Fruit fly (Drosophila melanogaster) whole organism, embryonic: ENCODE data around the gene CG14339.

Experiments used
- Antp ChIP-seq: fragments of 200-800 bp; sonication (Bioruptor generic); optimal IDR thresholded peaks from 3 replicates; lab custom pipeline; 2016; ENCODE audit warnings: missing biosample characterization, missing genetic modification characterization
- B-H2 ChIP-seq: fragments of 200-800 bp; sonication (Bioruptor generic); optimal IDR thresholded peaks from 2 replicates; lab custom pipeline; 2018; ENCODE audit warnings: missing biosample characterization, mild to moderate bottlenecking, missing genetic modification characterization
- Bteb2 ChIP-seq: fragments of 200-800 bp; sonication (Bioruptor generic); optimal IDR thresholded peaks from 2 replicates; lab custom pipeline; 2016; ENCODE audit warnings: missing biosample characterization, missing genetic modification characterization
- CG1024 ChIP-seq: fragments of 200-800 bp; sonication (Bioruptor generic); IDR thresholded peaks from 2 replicates; pipeline ENCODE4 v1.3.6; 2022; ENCODE audit warnings: missing biosample characterization, missing genetic modification characterization
- CG12744 ChIP-seq: fragments of 200-800 bp; sonication (Bioruptor generic); optimal IDR thresholded peaks from 2 replicates; lab custom pipeline; 2016; ENCODE audit warnings: missing biosample characterization, missing genetic modification characterization
- CG13296 ChIP-seq: fragments of 200-800 bp; sonication (Bioruptor generic); optimal IDR thresholded peaks from 3 replicates; lab custom pipeline; 2018; ENCODE audit warnings: missing biosample characterization, mild to moderate bottlenecking, missing genetic modification characterization
- CG14965 ChIP-seq: fragments of 200-800 bp; sonication (Bioruptor generic); optimal IDR thresholded peaks from 2 replicates; lab custom pipeline; 2016; ENCODE audit warnings: missing biosample characterization, missing genetic modification characterization, borderline replicate concordance
- CG15073 ChIP-seq: fragments of 200-800 bp; sonication (Bioruptor generic); optimal IDR thresholded peaks from 2 replicates; lab custom pipeline; 2016; ENCODE audit warnings: missing biosample characterization, missing genetic modification characterization
- CG17359 ChIP-seq: fragments of 200-800 bp; sonication (Bioruptor generic); optimal IDR thresholded peaks from 3 replicates; lab custom pipeline; 2018; ENCODE audit warnings: missing biosample characterization, mild to moderate bottlenecking, missing genetic modification characterization, moderate library complexity
- CG17385 ChIP-seq: fragments of 200-800 bp; sonication (Bioruptor generic); optimal IDR thresholded peaks from 3 replicates; lab custom pipeline; 2018; ENCODE audit warnings: missing biosample characterization, mild to moderate bottlenecking, missing genetic modification characterization
- CG18262 ChIP-seq: fragments of 200-800 bp; optimal IDR thresholded peaks from 3 replicates; lab custom pipeline; 2019; ENCODE audit warnings: missing biosample characterization, mild to moderate bottlenecking, missing genetic modification characterization, moderate library complexity
- CG18476 ChIP-seq: fragments of 200-800 bp; sonication (Bioruptor generic); optimal IDR thresholded peaks from 2 replicates; lab custom pipeline; 2016; ENCODE audit warnings: missing biosample characterization, mild to moderate bottlenecking, missing genetic modification characterization
- CG30020 ChIP-seq: fragments of 200-800 bp; optimal IDR thresholded peaks from 2 replicates; lab custom pipeline; 2019; ENCODE audit warnings: missing biosample characterization, mild to moderate bottlenecking, missing genetic modification characterization, moderate library complexity
- CG3838 ChIP-seq: fragments of 200-800 bp; sonication (Bioruptor generic); optimal IDR thresholded peaks from 3 replicates; lab custom pipeline; 2016; ENCODE audit warnings: missing biosample characterization, missing genetic modification characterization
- CG42726 ChIP-seq: fragments of 200-800 bp; sonication (Bioruptor generic); IDR thresholded peaks from 2 replicates; pipeline ENCODE4 v1.3.6; 2022; ENCODE audit warnings: missing biosample characterization, missing genetic modification characterization; ENCODE audit not compliant: partially characterized antibody
- CG6683 ChIP-seq: fragments of 200-800 bp; sonication (Bioruptor generic); optimal IDR thresholded peaks from 2 replicates; lab custom pipeline; 2017; ENCODE audit warnings: missing biosample characterization, mild to moderate bottlenecking, missing genetic modification characterization, missing genetic modification reagents
- CG6854 ChIP-seq: fragments of 200-800 bp; sonication (Bioruptor generic); optimal IDR thresholded peaks from 3 replicates; lab custom pipeline; 2017; ENCODE audit warnings: missing biosample characterization, mild to moderate bottlenecking, missing genetic modification characterization
- CG7357 ChIP-seq: fragments of 200-800 bp; sonication (Bioruptor generic); IDR thresholded peaks from 3 replicates; pipeline ENCODE4 v1.3.6; 2022; ENCODE audit warnings: missing biosample characterization, missing genetic modification characterization
- CG9817 ChIP-seq: fragments of 200-800 bp; sonication (Bioruptor generic); optimal IDR thresholded peaks from 2 replicates; lab custom pipeline; 2018; ENCODE audit warnings: missing biosample characterization, mild to moderate bottlenecking, missing genetic modification characterization, moderate library complexity
- CrebB ChIP-seq: fragments of 200-800 bp; sonication (Bioruptor generic); optimal IDR thresholded peaks from 3 replicates; lab custom pipeline; 2018; ENCODE audit warnings: missing biosample characterization, mild to moderate bottlenecking, missing genetic modification characterization
- D ChIP-seq, 2 experiments: fragments of 200-800 bp in 1 of 2; fragments of >200 bp in 1 of 2; sonication (Bioruptor generic) in 1 of 2; optimal IDR thresholded peaks; 2 replicates in 1 of 2; 3 replicates in 1 of 2; lab custom pipeline; 2017; ENCODE audit warnings: mild to moderate bottlenecking in 1 of 2, missing biosample characterization in 1 of 2, missing genetic modification characterization in 1 of 2, missing genetic modification reagents in 1 of 2
- D19B ChIP-seq: fragments of 200-800 bp; sonication (Bioruptor generic); optimal IDR thresholded peaks from 2 replicates; lab custom pipeline; 2017; ENCODE audit warnings: missing biosample characterization, mild to moderate bottlenecking, missing genetic modification characterization
- Dbx ChIP-seq: fragments of 200-800 bp; sonication (Bioruptor generic); IDR thresholded peaks from 3 replicates; pipeline ENCODE4 v1.3.6; 2022; ENCODE audit warnings: missing biosample characterization, missing genetic modification characterization
- Fer3 ChIP-seq: fragments of 200-800 bp; sonication (Bioruptor generic); optimal IDR thresholded peaks from 2 replicates; lab custom pipeline; 2018; ENCODE audit warnings: missing biosample characterization, mild to moderate bottlenecking, missing genetic modification characterization, moderate library complexity
- HLH4C ChIP-seq: fragments of 200-800 bp; sonication (Bioruptor generic); IDR thresholded peaks from 3 replicates; pipeline ENCODE4 v1.3.6; 2022; ENCODE audit warnings: missing biosample characterization, missing genetic modification characterization; ENCODE audit not compliant: partially characterized antibody
- HmgD ChIP-seq: fragments of 200-800 bp; sonication (Bioruptor generic); optimal IDR thresholded peaks from 3 replicates; lab custom pipeline; 2016; ENCODE audit warnings: missing biosample characterization, missing genetic modification characterization
- Hmx ChIP-seq: fragments of 200-800 bp; sonication (Bioruptor generic); optimal IDR thresholded peaks from 2 replicates; lab custom pipeline; 2016; ENCODE audit warnings: missing biosample characterization, missing genetic modification characterization
- Taf1 ChIP-seq: fragments of 200-800 bp; sonication (Bioruptor generic); IDR thresholded peaks from 2 replicates; pipeline ENCODE4 v1.3.6; 2022; ENCODE audit warnings: missing biosample characterization, missing genetic modification characterization
- Tbp ChIP-seq: fragments of >200 bp; optimal IDR thresholded peaks from 2 replicates; lab custom pipeline; 2018; ENCODE audit warnings: missing biosample characterization, missing genetic modification characterization
- bigmax ChIP-seq: fragments of 200-800 bp; sonication (Bioruptor generic); optimal IDR thresholded peaks from 2 replicates; lab custom pipeline; 2018; ENCODE audit warnings: missing biosample characterization, mild to moderate bottlenecking, missing genetic modification characterization
- crp ChIP-seq, 2 experiments: fragments of 200-800 bp; sonication (Bioruptor generic); optimal IDR thresholded peaks; 2 replicates in 1 of 2; 3 replicates in 1 of 2; lab custom pipeline; 2017; ENCODE audit warnings: missing biosample characterization in 2 of 2, missing genetic modification characterization in 2 of 2, mild to moderate bottlenecking in 1 of 2, moderate library complexity in 1 of 2
- dan ChIP-seq: fragments of 200-800 bp; sonication (Bioruptor generic); IDR thresholded peaks from 2 replicates; pipeline ENCODE4 v1.3.6; 2022; ENCODE audit warnings: missing biosample characterization, missing genetic modification characterization
- fd3F ChIP-seq: fragments of 200-800 bp; sonication (Bioruptor generic); optimal IDR thresholded peaks from 2 replicates; lab custom pipeline; 2018; ENCODE audit warnings: missing biosample characterization, mild to moderate bottlenecking, missing genetic modification characterization, moderate library complexity
- gcm ChIP-seq: fragments of 200-800 bp; sonication (Bioruptor generic); optimal IDR thresholded peaks from 2 replicates; lab custom pipeline; 2019; ENCODE audit warnings: missing biosample characterization, mild to moderate bottlenecking, missing genetic modification characterization, moderate library complexity
- gt ChIP-seq: fragments of 200-800 bp; sonication (Bioruptor generic); IDR thresholded peaks from 2 replicates; pipeline ENCODE4 v1.3.6; 2022; ENCODE audit warnings: missing biosample characterization, missing genetic modification characterization
- ind ChIP-seq: fragments of 200-800 bp; sonication (Bioruptor generic); optimal IDR thresholded peaks from 3 replicates; lab custom pipeline; 2016; ENCODE audit warnings: missing biosample characterization, missing genetic modification characterization
- lola ChIP-seq, 3 experiments: fragments of >200 bp in 2 of 3; fragments of 200-800 bp in 1 of 3; sonication (Bioruptor generic) in 1 of 3; optimal IDR thresholded peaks; 2 replicates each; lab custom pipeline; 2017 to 2019; ENCODE audit warnings: missing biosample characterization in 3 of 3, missing genetic modification characterization in 3 of 3, mild to moderate bottlenecking in 1 of 3, moderate library complexity in 1 of 3
- nmo ChIP-seq: fragments of 200-800 bp; sonication (Bioruptor generic); optimal IDR thresholded peaks from 2 replicates; lab custom pipeline; 2018; ENCODE audit warnings: missing biosample characterization, mild to moderate bottlenecking, missing genetic modification characterization, moderate library complexity
- phol ChIP-seq: fragments of 200-800 bp; sonication (Bioruptor generic); optimal IDR thresholded peaks from 3 replicates; lab custom pipeline; 2018; ENCODE audit warnings: missing biosample characterization, mild to moderate bottlenecking, missing genetic modification characterization, moderate library complexity
- pum ChIP-seq: fragments of 200-800 bp; sonication (Bioruptor generic); optimal IDR thresholded peaks from 2 replicates; lab custom pipeline; 2016; ENCODE audit warnings: missing biosample characterization, missing genetic modification characterization
- sna ChIP-seq: fragments of 200-800 bp; sonication (Bioruptor generic); IDR thresholded peaks from 2 replicates; pipeline ENCODE4 v1.3.6; 2022; ENCODE audit warnings: missing biosample characterization, missing genetic modification characterization; ENCODE audit not compliant: partially characterized antibody
- ssp ChIP-seq: fragments of 200-800 bp; sonication (Bioruptor generic); IDR thresholded peaks from 2 replicates; pipeline ENCODE4 v1.3.6; 2022; ENCODE audit warnings: missing biosample characterization, missing genetic modification characterization
- tgo ChIP-seq: fragments of 200-800 bp; sonication (Bioruptor generic); IDR thresholded peaks from 3 replicates; pipeline ENCODE4 v1.3.6; 2022; ENCODE audit warnings: missing biosample characterization, missing genetic modification characterization
- tin ChIP-seq: fragments of 200-800 bp; sonication (Bioruptor generic); optimal IDR thresholded peaks from 3 replicates; lab custom pipeline; 2016; ENCODE audit warnings: missing biosample characterization, missing genetic modification characterization
- tup ChIP-seq: fragments of 200-800 bp; sonication (Bioruptor generic); optimal IDR thresholded peaks from 2 replicates; lab custom pipeline; 2016; ENCODE audit warnings: missing biosample characterization, mild to moderate bottlenecking, missing genetic modification characterization, moderate library complexity
- vvl ChIP-seq: fragments of 200-800 bp; sonication (Bioruptor generic); IDR thresholded peaks from 2 replicates; pipeline ENCODE4 v1.3.6; 2022; ENCODE audit warnings: missing biosample characterization, missing genetic modification characterization
- yki ChIP-seq: fragments of >200 bp; optimal IDR thresholded peaks from 3 replicates; lab custom pipeline; 2018
- zen2 ChIP-seq: fragments of 200-800 bp; sonication (Bioruptor generic); IDR thresholded peaks from 3 replicates; pipeline ENCODE4 v1.3.6; 2022; ENCODE audit warnings: missing biosample characterization, missing genetic modification characterization; ENCODE audit not compliant: partially characterized antibody

CG14339 gene

DNA sequence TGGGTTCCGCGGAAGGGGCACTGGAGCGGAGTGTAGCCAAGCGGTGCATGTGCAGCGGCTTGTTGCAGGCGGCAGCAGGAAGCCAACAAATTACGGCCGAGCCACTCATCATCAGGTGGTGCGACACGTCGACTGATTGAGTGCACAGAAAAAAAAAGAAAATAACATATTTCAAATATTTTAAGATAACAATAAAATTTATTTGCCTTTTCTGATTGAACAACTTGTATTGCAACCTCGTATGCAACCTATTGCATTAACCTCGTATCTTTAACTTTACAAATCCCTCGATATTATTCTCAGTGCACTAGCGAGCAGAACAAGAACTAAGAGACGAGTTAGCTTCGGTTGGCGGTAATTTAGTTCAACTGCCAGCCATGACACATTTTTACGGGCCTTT lies 38.0 kb upstream of the CG14339 start (continued):
- peak; percentile 58 for TF ChIP-seq phol (tag; lab: Kevin White, UChicago)
- no peak for TF ChIP-seq D (optimal IDR thresholded peaks at IDR 0.05; lab: Kevin White, UChicago)
- TF ChIP-seq D (GFP tag; optimal IDR thresholded peaks at IDR 0.05; lab: Kevin White, UChicago), result peak; percentile 4
- TF ChIP-seq Tbp (GFP tag; lab: Kevin White, UChicago), result no peak
- no peak for TF ChIP-seq Taf1 (GFP tag; lab: Robert Waterston, UW)
- no peak for TF ChIP-seq fd3F (GFP tag; lab: Kevin White, UChicago)
- no peak for TF ChIP-seq CG6683 (GFP tag; lab: Kevin White, UChicago)
- TF ChIP-seq crp (GFP tag; optimal IDR thresholded peaks at IDR 0.05; lab: Kevin White, UChicago), result no peak
- no peak for TF ChIP-seq CG12744
- TF ChIP-seq CG18476 (GFP tag; lab: Kevin White, UChicago), result peak; percentile 13
- TF ChIP-seq zen2, result no peak
- 0 out of 2 replicates have a peak, but pooled peaks have one; percentile 18 for TF ChIP-seq ssp
- peak in 1 of 3 experiments; percentile 42 for TF ChIP-seq lola (GFP tag; optimal IDR thresholded peaks at IDR 0.05; lab: Kevin White, UChicago)
- peak; percentile 35 for TF ChIP-seq nmo (GFP tag; lab: Kevin White, UChicago)
- no peak for TF ChIP-seq tgo (GFP tag; lab: Robert Waterston, UW)
- TF ChIP-seq CG18262 (tag; lab: Kevin White, UChicago), result peak; percentile 53
- TF ChIP-seq CG17385, result no peak
- no peak for TF ChIP-seq CG7357 (GFP tag; lab: Robert Waterston, UW)
- no peak for TF ChIP-seq tup (GFP tag; lab: Kevin White, UChicago)
- no peak for TF ChIP-seq CG3838 (GFP tag; lab: Kevin White, UChicago)
- no peak for TF ChIP-seq yki (lab: Kevin White, UChicago)
- no peak for TF ChIP-seq HLH4C
- no peak for TF ChIP-seq bigmax (GFP tag; lab: Kevin White, UChicago)
- TF ChIP-seq tin (GFP tag; lab: Kevin White, UChicago), result peak; percentile 2
- no peak for TF ChIP-seq CG13296 (GFP tag; lab: Kevin White, UChicago)
- no peak for TF ChIP-seq CrebB
- TF ChIP-seq CG30020 (tag; lab: Kevin White, UChicago), result no peak
- no peak for TF ChIP-seq Fer3 (tag; lab: Kevin White, UChicago)
- no peak for TF ChIP-seq sna
- no peak for TF ChIP-seq Bteb2 (GFP tag; lab: Kevin White, UChicago)
- TF ChIP-seq CG9817, result no peak
- no peak for TF ChIP-seq pum (GFP tag; lab: Kevin White, UChicago)
- peak; percentile 27 for TF ChIP-seq gcm
- peak; percentile 29 for TF ChIP-seq CG17359 (tag; lab: Kevin White, UChicago)
- no peak for TF ChIP-seq CG14965 (GFP tag; lab: Kevin White, UChicago)
- no peak for TF ChIP-seq Dbx
- TF ChIP-seq Antp (GFP tag; lab: Kevin White, UChicago), result no peak
- TF ChIP-seq D19B (GFP tag; lab: Kevin White, UChicago), result no peak
- peak; percentile 29; the same call in 1 of the 2 replicates for TF ChIP-seq vvl (GFP tag; lab: Robert Waterston, UW)
- no peak for TF ChIP-seq B-H2 (GFP tag; lab: Kevin White, UChicago)
- TF ChIP-seq Hmx (GFP tag; lab: Kevin White, UChicago), result no peak
- no peak for TF ChIP-seq CG42726 (GFP tag; lab: Robert Waterston, UW)
- TF ChIP-seq CG1024 (GFP tag; lab: Robert Waterston, UW), result no peak
- 0 out of 2 replicates have a peak, but pooled peaks have one; percentile 32 for TF ChIP-seq gt
- TF ChIP-seq dan, result no peak
- peak; percentile 10 for TF ChIP-seq ind (GFP tag; lab: Kevin White, UChicago)
- no peak for TF ChIP-seq CG15073 (GFP tag; lab: Kevin White, UChicago)
- no peak for TF ChIP-seq CG6854 (GFP tag; lab: Kevin White, UChicago)
- TF ChIP-seq HmgD (GFP tag; lab: Kevin White, UChicago), result no peak
- TF ChIP-seq, all 482 proteins: peak for 102
